Fruit fly (Drosophila melanogaster) whole organism, embryonic: ENCODE data around the gene chic.

Experiments used
- ATbp ChIP-seq: fragments of 200-800 bp; sonication (Bioruptor generic); optimal IDR thresholded peaks from 2 replicates; lab custom pipeline; 2017; ENCODE audit warnings: missing biosample characterization, mild to moderate bottlenecking, missing genetic modification characterization, missing genetic modification reagents
- CG10147 ChIP-seq: fragments of 200-800 bp; sonication (Bioruptor generic); optimal IDR thresholded peaks from 2 replicates; lab custom pipeline; 2019; ENCODE audit warnings: missing biosample characterization, mild to moderate bottlenecking, missing genetic modification characterization, moderate library complexity
- CG1024 ChIP-seq: fragments of 200-800 bp; sonication (Bioruptor generic); IDR thresholded peaks from 2 replicates; pipeline ENCODE4 v1.3.6; 2022; ENCODE audit warnings: missing biosample characterization, missing genetic modification characterization
- CG10267 ChIP-seq: fragments of 200-800 bp; sonication (Bioruptor generic); optimal IDR thresholded peaks from 2 replicates; lab custom pipeline; 2018; ENCODE audit warnings: missing biosample characterization, mild to moderate bottlenecking, missing genetic modification characterization, moderate library complexity
- CG12299 ChIP-seq: fragments of 200-800 bp; sonication (Bioruptor generic); optimal IDR thresholded peaks from 2 replicates; lab custom pipeline; 2018; ENCODE audit warnings: missing biosample characterization, mild to moderate bottlenecking, missing genetic modification characterization
- CG1233 ChIP-seq: fragments of 200-800 bp; sonication (Bioruptor generic); optimal IDR thresholded peaks from 4 replicates; lab custom pipeline; 2018; ENCODE audit warnings: missing biosample characterization, mild to moderate bottlenecking, missing genetic modification characterization
- CG13424 ChIP-seq: fragments of 200-800 bp; sonication (Bioruptor generic); optimal IDR thresholded peaks from 2 replicates; lab custom pipeline; 2019; ENCODE audit warnings: missing biosample characterization, mild to moderate bottlenecking, missing genetic modification characterization, moderate library complexity
- CG13894 ChIP-seq: fragments of 200-800 bp; sonication (Bioruptor generic); optimal IDR thresholded peaks from 3 replicates; lab custom pipeline; 2018; ENCODE audit warnings: missing biosample characterization, mild to moderate bottlenecking, missing genetic modification characterization, moderate library complexity
- CG14667 ChIP-seq: fragments of 200-800 bp; sonication (Bioruptor generic); IDR thresholded peaks from 2 replicates; pipeline ENCODE4 v1.3.6; 2022; ENCODE audit warnings: missing biosample characterization, missing genetic modification characterization
- CG17361 ChIP-seq: fragments of 200-800 bp; sonication (Bioruptor generic); IDR thresholded peaks from 3 replicates; pipeline ENCODE4 v1.3.6; 2022; ENCODE audit warnings: missing biosample characterization, missing genetic modification characterization
- CG30403 ChIP-seq: fragments of 200-800 bp; sonication (Bioruptor generic); optimal IDR thresholded peaks from 3 replicates; lab custom pipeline; 2016; ENCODE audit warnings: missing biosample characterization, missing genetic modification characterization
- CG32532 ChIP-seq: fragments of 200-800 bp; sonication (Bioruptor generic); IDR thresholded peaks from 2 replicates; pipeline ENCODE4 v1.3.6; 2022; ENCODE audit warnings: missing biosample characterization, missing genetic modification characterization
- CG3838 ChIP-seq: fragments of 200-800 bp; sonication (Bioruptor generic); optimal IDR thresholded peaks from 3 replicates; lab custom pipeline; 2016; ENCODE audit warnings: missing biosample characterization, missing genetic modification characterization
- CG4820 ChIP-seq: fragments of 200-800 bp; sonication (Bioruptor generic); optimal IDR thresholded peaks from 3 replicates; lab custom pipeline; 2016; ENCODE audit warnings: missing biosample characterization, missing genetic modification characterization
- CG5953 ChIP-seq: fragments of 200-800 bp; sonication (Bioruptor generic); IDR thresholded peaks from 2 replicates; pipeline ENCODE4 v1.3.6; 2022; ENCODE audit warnings: missing biosample characterization, missing genetic modification characterization
- CG6689 ChIP-seq: fragments of 200-800 bp; sonication (Bioruptor generic); IDR thresholded peaks from 2 replicates; pipeline ENCODE4 v1.3.6; 2022; ENCODE audit warnings: missing biosample characterization, missing genetic modification characterization
- CG7271 ChIP-seq: fragments of 200-800 bp; sonication (Bioruptor generic); optimal IDR thresholded peaks from 2 replicates; lab custom pipeline; 2018; ENCODE audit warnings: missing biosample characterization, mild to moderate bottlenecking, missing genetic modification characterization, moderate library complexity
- CG7556 ChIP-seq: fragments of 200-800 bp; sonication (Bioruptor generic); optimal IDR thresholded peaks from 2 replicates; lab custom pipeline; 2017; ENCODE audit warnings: missing biosample characterization, mild to moderate bottlenecking, missing genetic modification characterization
- CG8388 ChIP-seq: fragments of 200-800 bp; sonication (Bioruptor generic); optimal IDR thresholded peaks from 2 replicates; lab custom pipeline; 2019; ENCODE audit warnings: missing biosample characterization, mild to moderate bottlenecking, missing genetic modification characterization, moderate library complexity
- CG9876 ChIP-seq: fragments of 200-800 bp; sonication (Bioruptor generic); optimal IDR thresholded peaks from 2 replicates; lab custom pipeline; 2016; ENCODE audit warnings: missing biosample characterization, missing genetic modification characterization
- CHES-1-like ChIP-seq: fragments of 200-800 bp; sonication (Bioruptor generic); optimal IDR thresholded peaks from 2 replicates; lab custom pipeline; 2016; ENCODE audit warnings: missing biosample characterization, missing genetic modification characterization
- CrebB ChIP-seq: fragments of 200-800 bp; sonication (Bioruptor generic); optimal IDR thresholded peaks from 3 replicates; lab custom pipeline; 2018; ENCODE audit warnings: missing biosample characterization, mild to moderate bottlenecking, missing genetic modification characterization
- D ChIP-seq, 2 experiments: fragments of 200-800 bp in 1 of 2; fragments of >200 bp in 1 of 2; sonication (Bioruptor generic) in 1 of 2; optimal IDR thresholded peaks; 2 replicates in 1 of 2; 3 replicates in 1 of 2; lab custom pipeline; 2017; ENCODE audit warnings: mild to moderate bottlenecking in 1 of 2, missing biosample characterization in 1 of 2, missing genetic modification characterization in 1 of 2, missing genetic modification reagents in 1 of 2
- Dek ChIP-seq: fragments of 200-800 bp; sonication (Bioruptor generic); optimal IDR thresholded peaks from 3 replicates; lab custom pipeline; 2019; ENCODE audit warnings: missing biosample characterization, mild to moderate bottlenecking, missing genetic modification characterization, moderate library complexity
- ERR ChIP-seq: fragments of 200-800 bp; sonication (Bioruptor generic); optimal IDR thresholded peaks from 2 replicates; lab custom pipeline; 2016; ENCODE audit warnings: missing biosample characterization, missing genetic modification characterization
- Ets97D ChIP-seq: fragments of 200-800 bp; sonication (Bioruptor generic); optimal IDR thresholded peaks from 3 replicates; lab custom pipeline; 2016; ENCODE audit warnings: missing biosample characterization, missing genetic modification characterization
- Lim3 ChIP-seq: fragments of 200-800 bp; sonication (Bioruptor generic); IDR thresholded peaks from 2 replicates; pipeline ENCODE4 v1.3.6; 2022; ENCODE audit warnings: missing biosample characterization, missing genetic modification characterization
- MBD-R2 ChIP-seq: fragments of 200-800 bp; sonication (Bioruptor generic); IDR thresholded peaks from 2 replicates; pipeline ENCODE4 v1.3.6; 2022; ENCODE audit warnings: missing biosample characterization, missing genetic modification characterization
- Ssrp ChIP-seq: fragments of 200-800 bp; sonication (Bioruptor generic); optimal IDR thresholded peaks from 2 replicates; lab custom pipeline; 2018; ENCODE audit warnings: missing biosample characterization, mild to moderate bottlenecking, missing genetic modification characterization, moderate library complexity
- TFAM ChIP-seq: fragments of 200-800 bp; sonication (Bioruptor generic); optimal IDR thresholded peaks from 2 replicates; lab custom pipeline; 2017; ENCODE audit warnings: missing biosample characterization, missing genetic modification characterization, inconsistent platforms
- Taf1 ChIP-seq: fragments of 200-800 bp; sonication (Bioruptor generic); IDR thresholded peaks from 2 replicates; pipeline ENCODE4 v1.3.6; 2022; ENCODE audit warnings: missing biosample characterization, missing genetic modification characterization
- ab ChIP-seq: fragments of 200-800 bp; sonication (Bioruptor generic); optimal IDR thresholded peaks from 2 replicates; lab custom pipeline; 2016; ENCODE audit warnings: missing biosample characterization, missing genetic modification characterization
- al ChIP-seq: fragments of 200-800 bp; sonication (Bioruptor generic); IDR thresholded peaks from 2 replicates; pipeline ENCODE4 v1.3.6; 2022; ENCODE audit warnings: missing biosample characterization, missing genetic modification characterization
- bowl ChIP-seq: fragments of 200-800 bp; sonication (Bioruptor generic); IDR thresholded peaks from 2 replicates; pipeline ENCODE4 v1.3.6; 2022; ENCODE audit warnings: missing biosample characterization, missing genetic modification characterization
- emc ChIP-seq: fragments of 200-800 bp; sonication (Bioruptor generic); optimal IDR thresholded peaks from 2 replicates; lab custom pipeline; 2016; ENCODE audit warnings: missing biosample characterization, missing genetic modification characterization
- ewg ChIP-seq: fragments of 200-800 bp; sonication (Bioruptor generic); optimal IDR thresholded peaks from 3 replicates; lab custom pipeline; 2017; ENCODE audit warnings: mild to moderate bottlenecking, missing biosample characterization, missing genetic modification reagents, missing genetic modification characterization
- fru ChIP-seq: fragments of >200 bp; optimal IDR thresholded peaks from 2 replicates; lab custom pipeline; 2017
- grau ChIP-seq: fragments of 200-800 bp; optimal IDR thresholded peaks from 3 replicates; lab custom pipeline; 2019; ENCODE audit warnings: missing biosample characterization, mild to moderate bottlenecking, missing genetic modification characterization, moderate library complexity
- gsb ChIP-seq: fragments of 200-800 bp; sonication (Bioruptor generic); IDR thresholded peaks from 2 replicates; pipeline ENCODE4 v1.3.6; 2022; ENCODE audit warnings: missing biosample characterization, missing genetic modification characterization
- inv ChIP-seq: fragments of 200-800 bp; sonication (Bioruptor generic); IDR thresholded peaks from 2 replicates; pipeline ENCODE4 v1.3.6; 2022; ENCODE audit warnings: missing biosample characterization, missing genetic modification characterization; ENCODE audit not compliant: partially characterized antibody
- jumu ChIP-seq: fragments of 200-800 bp; sonication (Bioruptor generic); optimal IDR thresholded peaks from 3 replicates; lab custom pipeline; 2016; ENCODE audit warnings: missing biosample characterization, missing genetic modification characterization
- kni ChIP-seq: fragments of 200-800 bp; sonication (Bioruptor generic); optimal IDR thresholded peaks from 3 replicates; lab custom pipeline; 2017; ENCODE audit warnings: mild to moderate bottlenecking, missing biosample characterization, missing genetic modification reagents, missing genetic modification characterization
- oc ChIP-seq: fragments of 200-800 bp; sonication (Bioruptor generic); optimal IDR thresholded peaks from 2 replicates; lab custom pipeline; 2018; ENCODE audit warnings: missing biosample characterization, mild to moderate bottlenecking, missing genetic modification characterization, moderate library complexity
- pan ChIP-seq, 4 experiments: fragments of >200 bp in 3 of 4; fragments of 200-800 bp in 1 of 4; sonication (Bioruptor generic) in 1 of 4; optimal IDR thresholded peaks in 3 of 4; IDR thresholded peaks in 1 of 4; 2 replicates each; pipeline versions ENCODE4 v1.3.6 to Lab custom; 2017 to 2022; ENCODE audit warnings: missing biosample characterization in 2 of 4, missing genetic modification characterization in 2 of 4, mixed read lengths in 1 of 4
- schlank ChIP-seq: fragments of 200-800 bp; sonication (Bioruptor generic); optimal IDR thresholded peaks from 2 replicates; lab custom pipeline; 2018; ENCODE audit warnings: missing biosample characterization, mild to moderate bottlenecking, missing genetic modification characterization
- sna ChIP-seq: fragments of 200-800 bp; sonication (Bioruptor generic); IDR thresholded peaks from 2 replicates; pipeline ENCODE4 v1.3.6; 2022; ENCODE audit warnings: missing biosample characterization, missing genetic modification characterization; ENCODE audit not compliant: partially characterized antibody
- so ChIP-seq: fragments of 200-800 bp; sonication (Bioruptor generic); IDR thresholded peaks from 3 replicates; pipeline ENCODE4 v1.3.6; 2022; ENCODE audit warnings: missing biosample characterization, missing genetic modification characterization
- wek ChIP-seq: fragments of 200-800 bp; sonication (Bioruptor generic); optimal IDR thresholded peaks from 3 replicates; lab custom pipeline; 2018; ENCODE audit warnings: missing biosample characterization, mild to moderate bottlenecking, missing genetic modification characterization, moderate library complexity

The chic gene

DNA sequence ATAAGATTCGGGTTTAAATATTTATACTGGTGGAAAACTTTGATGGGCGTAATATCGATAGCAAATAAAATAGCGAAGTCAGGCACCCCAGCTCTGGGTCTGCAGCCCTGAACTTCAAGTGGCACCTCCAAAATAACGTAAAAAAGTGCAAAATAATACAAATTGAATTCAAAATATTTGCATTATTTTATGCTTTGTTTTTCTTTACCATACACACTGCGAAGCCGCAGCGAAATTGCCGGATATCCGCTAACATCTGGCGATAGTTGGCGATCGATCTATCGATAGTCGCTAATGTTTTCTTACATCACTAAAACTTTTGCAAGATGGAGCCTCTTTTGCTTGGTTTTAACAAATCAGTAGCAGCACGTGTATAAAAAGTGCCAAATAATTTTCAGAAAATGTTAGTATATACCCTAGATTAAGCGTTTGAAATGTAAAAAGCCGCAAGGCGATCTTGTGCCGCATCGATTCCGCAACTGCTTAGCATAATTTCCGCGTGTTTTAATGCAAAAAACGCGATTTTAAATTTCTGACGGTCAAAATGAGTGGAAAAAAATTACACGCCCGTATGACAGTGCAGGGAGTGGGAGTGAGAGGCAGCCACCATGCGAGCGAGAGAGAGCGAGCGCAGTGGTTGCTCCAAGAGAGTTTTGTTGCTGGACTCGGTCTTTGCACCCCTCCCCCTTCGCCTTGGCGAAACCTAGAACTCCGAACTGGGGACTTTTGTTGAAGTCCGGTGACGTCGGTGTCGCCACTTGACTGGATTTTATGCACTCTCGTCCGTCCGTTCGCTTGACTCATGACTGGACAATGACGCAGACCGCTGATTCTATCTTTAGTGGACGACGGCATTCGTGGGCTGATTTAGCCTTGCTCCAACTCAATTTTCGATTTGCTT is 865 bp upstream of the chic start, which contains the start of gene eIF4A (continued):
- TF ChIP-seq CG10267 (tag; lab: Kevin White, UChicago) (peak; percentile 38), wek (peak; percentile 38), pan (optimal IDR thresholded peaks at IDR 0.05; lab: Kevin White, UChicago) (no peak), pan (GFP tag; optimal IDR thresholded peaks at IDR 0.05 in 1 of 2, IDR thresholded peaks at IDR 0.05 in 1 of 2) (no peak), schlank (tag; lab: Kevin White, UChicago) (peak; percentile 19), gsb (GFP tag; lab: Robert Waterston, UW) (no peak), MBD-R2 (GFP tag; lab: Robert Waterston, UW) (no peak), CG7271 (tag; lab: Kevin White, UChicago) (peak; percentile 45), CG1024 (no peak), Ssrp (tag; lab: Kevin White, UChicago) (peak; percentile 12), CG9876 (GFP tag; lab: Kevin White, UChicago) (peak; percentile 7), fru (lab: Kevin White, UChicago) (no peak), oc (tag; lab: Kevin White, UChicago) (no peak), CG13424 (tag; lab: Kevin White, UChicago) (no peak), CG12299 (tag; lab: Kevin White, UChicago) (peak; percentile 10), ewg (GFP tag; lab: Kevin White, UChicago) (no peak), CG3838 (no peak), CG6689 (GFP tag; lab: Robert Waterston, UW) (no peak), CHES-1-like (no peak), CG13894 (tag; lab: Kevin White, UChicago) (no peak), CG10147 (GFP tag; lab: Kevin White, UChicago) (peak; percentile 15), CG1233 (GFP tag; lab: Kevin White, UChicago) (peak; percentile 44), CG7556 (GFP tag; lab: Kevin White, UChicago) (no peak), ATbp (GFP tag; lab: Kevin White, UChicago) (peak; percentile 4), ab (GFP tag; lab: Kevin White, UChicago) (no peak), TFAM (no peak), grau (tag; lab: Kevin White, UChicago) (no peak), D (optimal IDR thresholded peaks at IDR 0.05; lab: Kevin White, UChicago) (no peak), D (GFP tag; optimal IDR thresholded peaks at IDR 0.05; lab: Kevin White, UChicago) (no peak), CG14667 (GFP tag; lab: Robert Waterston, UW) (no peak), CG5953 (GFP tag; lab: Robert Waterston, UW) (no peak), CG8388 (GFP tag; lab: Kevin White, UChicago) (no peak), bowl (GFP tag; lab: Robert Waterston, UW) (no peak), CG32532 (GFP tag; lab: Robert Waterston, UW) (no peak), CG17361 (GFP tag; lab: Robert Waterston, UW) (no peak), CG30403 (GFP tag; lab: Kevin White, UChicago) (peak; percentile 1), CrebB (tag; lab: Kevin White, UChicago) (no peak), ERR (GFP tag; lab: Kevin White, UChicago) (no peak), al (no peak), jumu (GFP tag; lab: Kevin White, UChicago) (no peak), Taf1 (GFP tag; lab: Robert Waterston, UW) (no peak), inv (GFP tag; lab: Robert Waterston, UW) (no peak), so (GFP tag; lab: Robert Waterston, UW) (no peak), Lim3 (no peak), kni (no peak), sna (GFP tag; lab: Robert Waterston, UW) (no peak), Dek (tag; lab: Kevin White, UChicago) (no peak), CG4820 (GFP tag; lab: Kevin White, UChicago) (no peak), emc (GFP tag; lab: Kevin White, UChicago) (no peak), Ets97D (GFP tag; lab: Kevin White, UChicago) (peak; percentile 96)
